Worm (Caenorhabditis elegans) whole organism, mixed stage, embryonic: ENCODE measurements around the gene B0361.4.

ENCODE experiments used
- M03D4.4 ChIP-seq: sonication (generic microtip); optimal IDR thresholded peaks from 2 replicates; lab custom pipeline; 2017; ENCODE audit warnings: mild to moderate bottlenecking, missing genetic modification characterization, missing compliant biosample characterization
- blmp-1 ChIP-seq: fragments of 150-350 bp; optimal IDR thresholded peaks from 2 replicates; lab custom pipeline; 2014; ENCODE audit warnings: missing biosample characterization, missing genetic modification characterization
- ceh-83 ChIP-seq: fragments of 200-800 bp; sonication (Bioruptor generic); optimal IDR thresholded peaks from 2 replicates; lab custom pipeline; 2018; ENCODE audit warnings: mild to moderate bottlenecking, missing genetic modification characterization, missing compliant biosample characterization
- elt-3 ChIP-seq: fragments of 150-350 bp; optimal IDR thresholded peaks from 2 replicates; lab custom pipeline; 2014; ENCODE audit warnings: missing biosample characterization, missing genetic modification characterization
- lin-13 ChIP-seq: fragments of 150-350 bp; optimal IDR thresholded peaks from 2 replicates; lab custom pipeline; 2014; ENCODE audit warnings: missing biosample characterization, missing genetic modification characterization
- nhr-12 ChIP-seq: fragments of 150-350 bp; optimal IDR thresholded peaks from 2 replicates; lab custom pipeline; 2014; ENCODE audit warnings: missing biosample characterization, missing genetic modification characterization
- nhr-76 ChIP-seq: sonication (generic microtip); optimal IDR thresholded peaks from 2 replicates; lab custom pipeline; 2017; ENCODE audit warnings: missing biosample characterization, missing genetic modification characterization
- snpc-4 ChIP-seq: fragments of 150-350 bp; optimal IDR thresholded peaks from 2 replicates; lab custom pipeline; 2014; ENCODE audit warnings: missing biosample characterization, missing genetic modification characterization
- sptf-1 ChIP-seq: sonication (generic microtip); optimal IDR thresholded peaks from 2 replicates; lab custom pipeline; 2017; ENCODE audit warnings: mild to moderate bottlenecking, missing genetic modification characterization, moderate library complexity, missing compliant biosample characterization
- unc-62 ChIP-seq: fragments of 150-350 bp; optimal IDR thresholded peaks from 2 replicates; lab custom pipeline; 2014; ENCODE audit warnings: missing biosample characterization, missing genetic modification reagents, missing genetic modification characterization
- zip-8 ChIP-seq: fragments of 150-350 bp; optimal IDR thresholded peaks from 2 replicates; lab custom pipeline; 2014; ENCODE audit warnings: missing biosample characterization, missing genetic modification characterization

- TF ChIP-seq M03D4.4 (tag; lab: Kevin White, UChicago): no peak
- TF ChIP-seq nhr-76 (tag; lab: Kevin White, UChicago): no peak
- TF ChIP-seq zip-8 (tag; lab: Kevin White, UChicago): no peak
- TF ChIP-seq blmp-1 (tag; lab: Kevin White, UChicago): no peak
- TF ChIP-seq lin-13: no peak
- no peak for TF ChIP-seq unc-62 (GFP tag; lab: Kevin White, UChicago)
- TF ChIP-seq sptf-1 (tag; lab: Kevin White, UChicago): no peak
- TF ChIP-seq elt-3: no peak
- no peak for TF ChIP-seq snpc-4 (tag; lab: Kevin White, UChicago)
- no peak for TF ChIP-seq nhr-12 (tag; lab: Kevin White, UChicago)
- TF ChIP-seq ceh-83 (GFP tag; lab: Kevin White, UChicago): no peak
Observed at ce11 chrIII:7304961-7305648, 46.3 kb downstream of the B0361.4 start.
